Worm (Caenorhabditis elegans) whole organism, L4 larva: Measurements from ENCODE around the gene rpl-36.

ENCODE experiments used
- F10B5.3 ChIP-seq: sonication (generic microtip); optimal IDR thresholded peaks from 2 replicates; lab custom pipeline; 2016; ENCODE audit warnings: mild to moderate bottlenecking, missing genetic modification characterization, missing compliant biosample characterization
- F37D6.2 ChIP-seq: sonication (generic microtip); optimal IDR thresholded peaks from 2 replicates; lab custom pipeline; 2016; ENCODE audit warnings: mild to moderate bottlenecking, missing genetic modification characterization, missing compliant biosample characterization
- T26A8.4 ChIP-seq: fragments of 200-800 bp; sonication (Bioruptor generic); IDR thresholded peaks from 2 replicates; pipeline ENCODE4 v1.3.6; 2022; ENCODE audit warnings: missing genetic modification characterization, missing compliant biosample characterization
- Y105C5A.15 ChIP-seq: fragments of 200-800 bp; sonication (Bioruptor generic); IDR thresholded peaks from 2 replicates; pipeline ENCODE4 v1.3.6; 2022; ENCODE audit warnings: missing genetic modification characterization, missing compliant biosample characterization
- ZK337.2 ChIP-seq: fragments of 200-800 bp; sonication (Bioruptor generic); IDR thresholded peaks from 2 replicates; pipeline ENCODE4 v1.3.6; 2022; ENCODE audit warnings: missing genetic modification reagents, missing genetic modification characterization, missing compliant biosample characterization
- aha-1 ChIP-seq: fragments of 150-350 bp; peaks from one replicate; lab custom pipeline; 2014; ENCODE audit warnings: missing biosample characterization, missing genetic modification characterization
- aly-2 ChIP-seq: sonication (generic microtip); optimal IDR thresholded peaks from 2 replicates; lab custom pipeline; 2018; ENCODE audit warnings: missing biosample characterization, missing genetic modification characterization
- arid-1 ChIP-seq: fragments of 200-800 bp; sonication (Bioruptor generic); conservative IDR thresholded peaks from 2 replicates; pipeline ENCODE4 v1.3.6; 2022; ENCODE audit warnings: missing genetic modification reagents, missing genetic modification characterization, missing compliant biosample characterization
- attf-4 ChIP-seq: sonication (generic microtip); optimal IDR thresholded peaks from 3 replicates; lab custom pipeline; 2017; ENCODE audit warnings: missing biosample characterization, missing genetic modification characterization
- ceh-20 ChIP-seq: fragments of 200-800 bp; sonication (Bioruptor generic); IDR thresholded peaks from 2 replicates; pipeline ENCODE4 v1.3.6; 2022; ENCODE audit warnings: missing genetic modification reagents, missing genetic modification characterization, missing compliant biosample characterization
- ces-1 ChIP-seq: fragments of 150-350 bp; sonication (generic microtip); optimal IDR thresholded peaks from 4 replicates; lab custom pipeline; 2014; ENCODE audit warnings: missing biosample characterization, missing genetic modification reagents, missing genetic modification characterization
- cey-2 ChIP-seq: sonication (generic microtip); optimal IDR thresholded peaks from 3 replicates; lab custom pipeline; 2017; ENCODE audit warnings: missing genetic modification characterization, mild to moderate bottlenecking, missing compliant biosample characterization, antibody characterized with exemption, borderline replicate concordance; ENCODE audit not compliant: insufficient read depth
- daf-16 ChIP-seq, 3 experiments: sonication (generic microtip); optimal IDR thresholded peaks; 2 replicates each; lab custom pipeline; 2016 to 2017; ENCODE audit warnings: missing genetic modification characterization in 3 of 3, missing genetic modification reagents in 3 of 3, mild to moderate bottlenecking in 2 of 3, missing compliant biosample characterization in 2 of 3, missing biosample characterization in 1 of 3, moderate library complexity in 1 of 3
- daf-8 ChIP-seq: fragments of 200-800 bp; sonication (Bioruptor generic); IDR thresholded peaks from 2 replicates; pipeline ENCODE4 v1.3.6; 2022; ENCODE audit warnings: missing genetic modification characterization, missing compliant biosample characterization
- dmd-6 ChIP-seq: fragments of 200-800 bp; sonication (Bioruptor generic); IDR thresholded peaks from 2 replicates; pipeline ENCODE4 v1.3.6; 2022; ENCODE audit warnings: missing genetic modification reagents, missing genetic modification characterization, missing compliant biosample characterization
- dpl-1 ChIP-seq: fragments of 150-350 bp; optimal IDR thresholded peaks from 2 replicates; lab custom pipeline; 2014; ENCODE audit warnings: missing biosample characterization, missing genetic modification reagents, missing genetic modification characterization
- duxl-1 ChIP-seq: sonication (generic microtip); optimal IDR thresholded peaks from 2 replicates; lab custom pipeline; 2016; ENCODE audit warnings: mild to moderate bottlenecking, missing genetic modification characterization, moderate library complexity, missing compliant biosample characterization; ENCODE audit not compliant: poor library complexity
- dve-1 ChIP-seq: sonication (generic microtip); optimal IDR thresholded peaks from 2 replicates; lab custom pipeline; 2017; ENCODE audit warnings: antibody characterized with exemption, mild to moderate bottlenecking, missing genetic modification characterization, missing compliant biosample characterization; ENCODE audit not compliant: insufficient read depth
- fkh-10 ChIP-seq: fragments of 150-350 bp; optimal IDR thresholded peaks from 2 replicates; lab custom pipeline; 2014; ENCODE audit warnings: missing biosample characterization, missing genetic modification reagents, missing genetic modification characterization
- fos-1 ChIP-seq: fragments of 150-350 bp; optimal IDR thresholded peaks from 2 replicates; lab custom pipeline; 2014; ENCODE audit warnings: missing biosample characterization, missing genetic modification characterization
- hif-1 ChIP-seq, 2 experiments: sonication (generic microtip); optimal IDR thresholded peaks; 2 replicates each; lab custom pipeline; 2016 to 2017; ENCODE audit warnings: missing compliant biosample characterization in 2 of 2, missing genetic modification characterization in 2 of 2, missing genetic modification reagents in 2 of 2, missing genotype in 2 of 2, mild to moderate bottlenecking in 1 of 2
- hlh-11 ChIP-seq: fragments of 200-800 bp; sonication (Bioruptor generic); optimal IDR thresholded peaks from 2 replicates; lab custom pipeline; 2018; ENCODE audit warnings: mild to moderate bottlenecking, missing genetic modification characterization, missing compliant biosample characterization
- hmg-1.1 ChIP-seq: fragments of 200-800 bp; sonication (Bioruptor generic); IDR thresholded peaks from 2 replicates; pipeline ENCODE4 v1.3.6; 2022; ENCODE audit warnings: missing genetic modification reagents, missing genetic modification characterization, missing compliant biosample characterization
- jun-1 ChIP-seq: fragments of 150-350 bp; optimal IDR thresholded peaks from 2 replicates; lab custom pipeline; 2014; ENCODE audit warnings: missing biosample characterization, missing genetic modification reagents, missing genetic modification characterization
- lin-13 ChIP-seq: fragments of 150-350 bp; optimal IDR thresholded peaks from 2 replicates; lab custom pipeline; 2014; ENCODE audit warnings: missing biosample characterization, missing genetic modification reagents, missing genetic modification characterization
- lin-15B ChIP-seq: fragments of 150-350 bp; sonication (generic microtip); optimal IDR thresholded peaks from 3 replicates; lab custom pipeline; 2014; ENCODE audit warnings: missing biosample characterization, missing genetic modification characterization
- lin-29 ChIP-seq: fragments of 200-800 bp; sonication (Bioruptor generic); IDR thresholded peaks from 2 replicates; pipeline ENCODE4 v1.3.6; 2022; ENCODE audit warnings: missing genetic modification reagents, missing genetic modification characterization, missing compliant biosample characterization
- lin-38 ChIP-seq: fragments of 200-800 bp; sonication (Bioruptor generic); IDR thresholded peaks from 2 replicates; pipeline ENCODE4 v1.3.6; 2022; ENCODE audit warnings: missing genetic modification reagents, missing genetic modification characterization, missing compliant biosample characterization
- lir-3 ChIP-seq: sonication (generic microtip); optimal IDR thresholded peaks from 2 replicates; lab custom pipeline; 2016; ENCODE audit warnings: mild to moderate bottlenecking, missing genetic modification characterization, missing compliant biosample characterization
- madf-5 ChIP-seq, 2 experiments: fragments of 200-800 bp; sonication (Bioruptor generic); IDR thresholded peaks; 2 replicates each; pipeline ENCODE4 v1.3.6; 2022; ENCODE audit warnings: missing compliant biosample characterization in 2 of 2, missing genetic modification characterization in 2 of 2
- mdl-1 ChIP-seq, 2 experiments: fragments of 150-350 bp in 1 of 2; sonication (generic microtip) in 1 of 2; optimal IDR thresholded peaks; 2 replicates each; lab custom pipeline; 2014 to 2017; ENCODE audit warnings: missing biosample characterization in 2 of 2, missing genetic modification characterization in 2 of 2
- mep-1 ChIP-seq: fragments of 150-350 bp; sonication (generic microtip); optimal IDR thresholded peaks from 3 replicates; lab custom pipeline; 2014; ENCODE audit warnings: missing biosample characterization, missing genetic modification characterization
- mes-2 ChIP-seq: sonication (generic microtip); optimal IDR thresholded peaks from 2 replicates; lab custom pipeline; 2016; ENCODE audit warnings: missing genotype, mild to moderate bottlenecking, missing genetic modification characterization, missing compliant biosample characterization; ENCODE audit not compliant: poor library complexity, severe bottlenecking
- mxl-2 ChIP-seq: fragments of 200-800 bp; sonication (Bioruptor generic); conservative IDR thresholded peaks from 2 replicates; pipeline ENCODE4 v1.3.6; 2022; ENCODE audit warnings: missing genetic modification reagents, missing genetic modification characterization, missing compliant biosample characterization
- nhr-102 ChIP-seq: sonication (generic microtip); optimal IDR thresholded peaks from 2 replicates; lab custom pipeline; 2016; ENCODE audit warnings: mild to moderate bottlenecking, missing genetic modification characterization, moderate library complexity, missing compliant biosample characterization
- nhr-25 ChIP-seq: sonication (generic microtip); optimal IDR thresholded peaks from 2 replicates; lab custom pipeline; 2017; ENCODE audit warnings: missing genetic modification characterization, mild to moderate bottlenecking, missing compliant biosample characterization, antibody characterized with exemption, moderate library complexity, borderline replicate concordance; ENCODE audit not compliant: insufficient read depth
- nhr-28 ChIP-seq: fragments of 150-350 bp; optimal IDR thresholded peaks from 2 replicates; lab custom pipeline; 2014; ENCODE audit warnings: missing biosample characterization, missing genetic modification characterization
- nhr-41 ChIP-seq: fragments of 200-800 bp; sonication (Bioruptor generic); IDR thresholded peaks from 2 replicates; pipeline ENCODE4 v1.3.6; 2022; ENCODE audit warnings: missing genetic modification reagents, missing genetic modification characterization, missing compliant biosample characterization
- nhr-42 ChIP-seq: fragments of 200-800 bp; sonication (Bioruptor generic); IDR thresholded peaks from 2 replicates; pipeline ENCODE4 v1.3.6; 2022; ENCODE audit warnings: missing genetic modification characterization, missing compliant biosample characterization
- nhr-48 ChIP-seq: sonication (generic microtip); optimal IDR thresholded peaks from 2 replicates; lab custom pipeline; 2016; ENCODE audit warnings: mild to moderate bottlenecking, missing genetic modification characterization, missing compliant biosample characterization
- nhr-6 ChIP-seq: fragments of 150-350 bp; optimal IDR thresholded peaks from 2 replicates; lab custom pipeline; 2014; ENCODE audit warnings: missing biosample characterization, missing genetic modification characterization
- nhr-76 ChIP-seq: fragments of 150-350 bp; optimal IDR thresholded peaks from 2 replicates; lab custom pipeline; 2014; ENCODE audit warnings: missing biosample characterization, missing genetic modification characterization
- pha-4 ChIP-seq, 2 experiments: fragments of 150-350 bp in 1 of 2; fragments of 200-800 bp in 1 of 2; sonication (Bioruptor generic) in 1 of 2; IDR thresholded peaks in 1 of 2; optimal IDR thresholded peaks in 1 of 2; 2 replicates each; pipeline versions ENCODE4 v1.3.6 to Lab custom; 2014 to 2022; ENCODE audit warnings: missing genetic modification characterization in 2 of 2, missing genetic modification reagents in 2 of 2, missing biosample characterization in 1 of 2, missing compliant biosample characterization in 1 of 2
- php-3 ChIP-seq: fragments of 200-800 bp; sonication (Bioruptor generic); IDR thresholded peaks from 2 replicates; pipeline ENCODE4 v1.3.6; 2022; ENCODE audit warnings: missing genetic modification reagents, missing genetic modification characterization, missing compliant biosample characterization
- rbr-2 ChIP-seq: sonication (generic microtip); optimal IDR thresholded peaks from 2 replicates; lab custom pipeline; 2016; ENCODE audit warnings: missing genotype, missing genetic modification characterization, missing compliant biosample characterization
- saeg-2 ChIP-seq: fragments of 200-800 bp; sonication (Bioruptor generic); IDR thresholded peaks from 2 replicates; pipeline ENCODE4 v1.3.6; 2022; ENCODE audit warnings: missing genetic modification reagents, missing genetic modification characterization, missing compliant biosample characterization
- skn-1 ChIP-seq: fragments of 150-350 bp; optimal IDR thresholded peaks from 2 replicates; lab custom pipeline; 2014; ENCODE audit warnings: missing biosample characterization, missing genetic modification characterization
- unc-130 ChIP-seq: sonication (generic microtip); optimal IDR thresholded peaks from 2 replicates; lab custom pipeline; 2016; ENCODE audit warnings: missing genetic modification reagents, missing genetic modification characterization, missing compliant biosample characterization
- zag-1 ChIP-seq: fragments of 150-350 bp; optimal IDR thresholded peaks from 2 replicates; lab custom pipeline; 2014; ENCODE audit warnings: missing biosample characterization, missing genetic modification characterization
- zfp-2 ChIP-seq: sonication (generic microtip); optimal IDR thresholded peaks from 2 replicates; lab custom pipeline; 2016; ENCODE audit warnings: mild to moderate bottlenecking, missing genetic modification characterization, missing compliant biosample characterization

The rpl-36 gene

DNA sequence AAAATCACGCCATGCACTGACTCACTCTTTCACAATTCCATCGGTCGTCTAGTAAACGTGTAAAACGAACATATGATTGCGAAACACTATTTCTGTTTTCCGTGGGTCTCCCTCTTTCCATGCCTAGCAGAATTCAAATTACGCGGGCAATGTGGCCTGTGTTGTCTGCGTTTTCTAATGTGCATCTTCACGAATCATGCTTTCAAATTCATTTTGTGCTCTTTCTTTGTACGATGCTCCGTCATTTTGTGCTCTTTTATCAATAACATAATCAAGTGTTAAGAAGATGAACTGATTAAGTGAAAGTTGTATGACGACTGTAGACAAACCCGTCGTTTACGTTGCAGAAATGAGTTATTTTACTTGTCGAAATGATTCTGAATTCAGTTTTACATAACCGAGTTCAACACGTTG lies 14.2 kb upstream of the rpl-36 start (continued):
- TF ChIP-seq mep-1 (tag; lab: Kevin White, UChicago) = peak; percentile 66
- TF ChIP-seq lin-13 (GFP tag; lab: Kevin White, UChicago) = peak; percentile 49
- no peak for TF ChIP-seq nhr-42 (GFP tag; lab: Robert Waterston, UW)
- peak; percentile 29 for TF ChIP-seq jun-1 (tag; lab: Kevin White, UChicago)
- TF ChIP-seq F37D6.2 = no peak
- TF ChIP-seq ces-1 (GFP tag; lab: Kevin White, UChicago) = no peak
- no peak for TF ChIP-seq nhr-41 (GFP tag; lab: Robert Waterston, UW)
- TF ChIP-seq nhr-28 (tag; lab: Kevin White, UChicago) = peak; percentile 87
- no peak for TF ChIP-seq Y105C5A.15
- no peak for TF ChIP-seq aly-2 (tag; lab: Kevin White, UChicago)
- TF ChIP-seq cey-2 (tag; lab: Kevin White, UChicago) = no peak
- TF ChIP-seq aha-1 (tag; lab: Kevin White, UChicago) = peak; percentile 55
- peak; percentile 52 for TF ChIP-seq php-3 (GFP tag; lab: Robert Waterston, UW)
- peak; percentile 58 for TF ChIP-seq nhr-6 (tag; lab: Kevin White, UChicago)
- no peak for TF ChIP-seq nhr-76 (tag; lab: Kevin White, UChicago)
- no peak for TF ChIP-seq arid-1 (GFP tag; lab: Robert Waterston, UW)
- no peak for TF ChIP-seq lin-15B (tag; lab: Kevin White, UChicago)
- TF ChIP-seq daf-16 (GFP tag; optimal IDR thresholded peaks at IDR 0.05; lab: Kevin White, UChicago) = peak in 1 of 2 experiments; percentile 28
- TF ChIP-seq daf-16 (tag; optimal IDR thresholded peaks at IDR 0.05; lab: Kevin White, UChicago) = peak; percentile 92
- TF ChIP-seq hif-1 (tag; optimal IDR thresholded peaks at IDR 0.05; lab: Kevin White, UChicago) = peak in 1 of 2 experiments; percentile 63
- TF ChIP-seq dpl-1 (GFP tag; lab: Kevin White, UChicago) = peak; percentile 69
- TF ChIP-seq unc-130 (GFP tag; lab: Kevin White, UChicago) = no peak
- TF ChIP-seq saeg-2 (GFP tag; lab: Robert Waterston, UW) = peak; percentile 58; the same call in 1 of the 2 replicates
- TF ChIP-seq pha-4 (GFP tag; IDR thresholded peaks at IDR 0.05; lab: Robert Waterston, UW) = no peak
- peak; percentile 9 for TF ChIP-seq pha-4 (tag; optimal IDR thresholded peaks at IDR 0.05; lab: Kevin White, UChicago)
- peak; percentile 63 for TF ChIP-seq mes-2 (tag; lab: Kevin White, UChicago)
- no peak for TF ChIP-seq ceh-20
- TF ChIP-seq daf-8 (GFP tag; lab: Robert Waterston, UW) = no peak
- TF ChIP-seq attf-4 (tag; lab: Kevin White, UChicago) = no peak
- no peak for TF ChIP-seq zag-1 (tag; lab: Kevin White, UChicago)
- TF ChIP-seq madf-5 (GFP tag; IDR thresholded peaks at IDR 0.05; lab: Robert Waterston, UW) = no peak
- TF ChIP-seq mdl-1 (tag; optimal IDR thresholded peaks at IDR 0.05; lab: Kevin White, UChicago) = peak in 1 of 2 experiments; percentile 83
- no peak for TF ChIP-seq nhr-25
- TF ChIP-seq lin-29 (GFP tag; lab: Robert Waterston, UW) = no peak
- no peak for TF ChIP-seq duxl-1 (tag; lab: Kevin White, UChicago)
- peak; percentile 60 for TF ChIP-seq nhr-48 (tag; lab: Kevin White, UChicago)
- TF ChIP-seq lir-3 (tag; lab: Kevin White, UChicago) = no peak
- peak; percentile 77 for TF ChIP-seq nhr-102 (tag; lab: Kevin White, UChicago)
- no peak for TF ChIP-seq zfp-2
- no peak for TF ChIP-seq ZK337.2 (GFP tag; lab: Robert Waterston, UW)
- TF ChIP-seq rbr-2 (tag; lab: Kevin White, UChicago) = peak; percentile 19
- peak; percentile 92 for TF ChIP-seq dmd-6 (GFP tag; lab: Robert Waterston, UW)
- peak; percentile 8; the same call in 1 of the 2 replicates for TF ChIP-seq hmg-1.1 (GFP tag; lab: Robert Waterston, UW)
- TF ChIP-seq mxl-2 (GFP tag; lab: Robert Waterston, UW) = no peak
- no peak for TF ChIP-seq T26A8.4 (GFP tag; lab: Robert Waterston, UW)
- TF ChIP-seq F10B5.3 = no peak
- TF ChIP-seq hlh-11 (tag; lab: Kevin White, UChicago) = peak; percentile 89
- peak; percentile 26 for TF ChIP-seq lin-38
- TF ChIP-seq skn-1 = no peak
- TF ChIP-seq dve-1 (tag; lab: Kevin White, UChicago) = peak; percentile 72
- no peak for TF ChIP-seq fkh-10 (GFP tag; lab: Kevin White, UChicago)
- no peak for TF ChIP-seq fos-1 (tag; lab: Kevin White, UChicago)
